Worm (Caenorhabditis elegans) whole organism, mixed stage, embryonic: ENCODE results near the gene tbck-1.

ENCODE experiments used
- M03D4.4 ChIP-seq: sonication (generic microtip); optimal IDR thresholded peaks from 2 replicates; lab custom pipeline; 2017; ENCODE audit warnings: mild to moderate bottlenecking, missing genetic modification characterization, missing compliant biosample characterization
- bed-3 ChIP-seq: fragments of 200-800 bp; sonication (Bioruptor generic); optimal IDR thresholded peaks from 3 replicates; lab custom pipeline; 2018; ENCODE audit warnings: mild to moderate bottlenecking, missing genetic modification characterization, moderate library complexity, missing compliant biosample characterization
- blmp-1 ChIP-seq: fragments of 150-350 bp; optimal IDR thresholded peaks from 2 replicates; lab custom pipeline; 2014; ENCODE audit warnings: missing biosample characterization, missing genetic modification characterization
- ceh-83 ChIP-seq: fragments of 200-800 bp; sonication (Bioruptor generic); optimal IDR thresholded peaks from 2 replicates; lab custom pipeline; 2018; ENCODE audit warnings: mild to moderate bottlenecking, missing genetic modification characterization, missing compliant biosample characterization
- cnd-1 ChIP-seq: fragments of 200-800 bp; sonication (Bioruptor generic); optimal IDR thresholded peaks from 2 replicates; lab custom pipeline; 2018; ENCODE audit warnings: mild to moderate bottlenecking, missing genetic modification characterization, missing compliant biosample characterization
- drap-1 ChIP-seq: fragments of 200-800 bp; sonication (Bioruptor generic); optimal IDR thresholded peaks from 3 replicates; lab custom pipeline; 2018; ENCODE audit warnings: mild to moderate bottlenecking, missing genetic modification characterization, missing compliant biosample characterization
- elt-3 ChIP-seq: fragments of 150-350 bp; optimal IDR thresholded peaks from 2 replicates; lab custom pipeline; 2014; ENCODE audit warnings: missing biosample characterization, missing genetic modification characterization
- flh-1 ChIP-seq: fragments of 200-800 bp; sonication (Bioruptor generic); optimal IDR thresholded peaks from 2 replicates; lab custom pipeline; 2018; ENCODE audit warnings: mild to moderate bottlenecking, missing genetic modification characterization, moderate library complexity, missing compliant biosample characterization
- ham-2 ChIP-seq: fragments of 200-800 bp; sonication (Bioruptor generic); optimal IDR thresholded peaks from 2 replicates; lab custom pipeline; 2018; ENCODE audit warnings: mild to moderate bottlenecking, missing genetic modification characterization, missing compliant biosample characterization
- hlh-1 ChIP-seq: fragments of 150-350 bp; optimal IDR thresholded peaks from 2 replicates; lab custom pipeline; 2014; ENCODE audit warnings: missing biosample characterization, missing genetic modification reagents, missing genetic modification characterization
- lin-13 ChIP-seq: fragments of 150-350 bp; optimal IDR thresholded peaks from 2 replicates; lab custom pipeline; 2014; ENCODE audit warnings: missing biosample characterization, missing genetic modification characterization
- lin-32 ChIP-seq: fragments of 200-800 bp; sonication (Bioruptor generic); optimal IDR thresholded peaks from 2 replicates; lab custom pipeline; 2018; ENCODE audit warnings: mild to moderate bottlenecking, missing genetic modification characterization, missing compliant biosample characterization
- lsy-2 ChIP-seq: fragments of 150-350 bp; optimal IDR thresholded peaks from 2 replicates; lab custom pipeline; 2014; ENCODE audit warnings: missing biosample characterization, missing genetic modification characterization
- mab-5 ChIP-seq: fragments of 150-350 bp; optimal IDR thresholded peaks from 2 replicates; lab custom pipeline; 2014; ENCODE audit warnings: missing biosample characterization, missing genetic modification characterization
- mep-1 ChIP-seq: fragments of 150-350 bp; optimal IDR thresholded peaks from 2 replicates; lab custom pipeline; 2017; ENCODE audit warnings: missing biosample characterization, missing genetic modification reagents, missing genetic modification characterization, inconsistent platforms
- mls-2 ChIP-seq: sonication (generic microtip); optimal IDR thresholded peaks from 2 replicates; lab custom pipeline; 2016; ENCODE audit warnings: mild to moderate bottlenecking, missing genetic modification characterization, moderate library complexity, missing compliant biosample characterization
- nhr-12 ChIP-seq: fragments of 150-350 bp; optimal IDR thresholded peaks from 2 replicates; lab custom pipeline; 2014; ENCODE audit warnings: missing biosample characterization, missing genetic modification characterization
- nhr-2 ChIP-seq: fragments of 150-350 bp; optimal IDR thresholded peaks from 2 replicates; lab custom pipeline; 2014; ENCODE audit warnings: missing biosample characterization, missing genetic modification characterization
- nhr-237 ChIP-seq: fragments of 150-350 bp; optimal IDR thresholded peaks from 2 replicates; lab custom pipeline; 2014; ENCODE audit warnings: missing biosample characterization, missing genetic modification characterization
- nhr-28 ChIP-seq: fragments of 150-350 bp; optimal IDR thresholded peaks from 2 replicates; lab custom pipeline; 2014; ENCODE audit warnings: missing biosample characterization, missing genetic modification characterization
- nhr-76 ChIP-seq: sonication (generic microtip); optimal IDR thresholded peaks from 2 replicates; lab custom pipeline; 2017; ENCODE audit warnings: missing biosample characterization, missing genetic modification characterization
- pha-4 ChIP-seq: fragments of 150-350 bp; optimal IDR thresholded peaks from 2 replicates; lab custom pipeline; 2018; ENCODE audit warnings: missing biosample characterization, missing genetic modification reagents, missing genetic modification characterization
- sem-2 ChIP-seq: fragments of 200-800 bp; sonication (Bioruptor generic); optimal IDR thresholded peaks from 2 replicates; lab custom pipeline; 2018; ENCODE audit warnings: mild to moderate bottlenecking, missing genetic modification characterization, missing compliant biosample characterization
- snpc-4 ChIP-seq: fragments of 150-350 bp; optimal IDR thresholded peaks from 2 replicates; lab custom pipeline; 2014; ENCODE audit warnings: missing biosample characterization, missing genetic modification characterization
- sptf-1 ChIP-seq: sonication (generic microtip); optimal IDR thresholded peaks from 2 replicates; lab custom pipeline; 2017; ENCODE audit warnings: mild to moderate bottlenecking, missing genetic modification characterization, moderate library complexity, missing compliant biosample characterization
- unc-62 ChIP-seq: fragments of 150-350 bp; optimal IDR thresholded peaks from 2 replicates; lab custom pipeline; 2014; ENCODE audit warnings: missing biosample characterization, missing genetic modification reagents, missing genetic modification characterization
- zip-8 ChIP-seq: fragments of 150-350 bp; optimal IDR thresholded peaks from 2 replicates; lab custom pipeline; 2014; ENCODE audit warnings: missing biosample characterization, missing genetic modification characterization
- ztf-11 ChIP-seq: fragments of 150-350 bp; optimal IDR thresholded peaks from 2 replicates; lab custom pipeline; 2014; ENCODE audit warnings: missing biosample characterization, missing genetic modification characterization

Gene tbck-1

ce11 chrII:4827734-4828609 lies at the start of gene tbck-1, which contains the start of gene fbxb-88:
TSS of gene tbck-1 (plus strand) at chrII:4828559.
TSS of gene fbxb-88 (minus strand) at chrII:4827884.
- TF ChIP-seq hlh-1 (tag; lab: Kevin White, UChicago) (peak; percentile 88), elt-3 (tag; lab: Kevin White, UChicago) (no peak), unc-62 (GFP tag; lab: Kevin White, UChicago) (peak; percentile 59), lsy-2 (tag; lab: Kevin White, UChicago) (peak; percentile 47), pha-4 (tag; lab: Kevin White, UChicago) (no peak), sem-2 (GFP tag; lab: Kevin White, UChicago) (no peak), mls-2 (no peak), cnd-1 (peak; percentile 52), zip-8 (no peak), nhr-2 (tag; lab: Kevin White, UChicago) (peak; percentile 43), mep-1 (tag; lab: Kevin White, UChicago) (peak; percentile 30), blmp-1 (tag; lab: Kevin White, UChicago) (no peak), lin-32 (GFP tag; lab: Kevin White, UChicago) (no peak)

- TF ChIP-seq nhr-12: no peak
- no peak for TF ChIP-seq hlh-1 (tag; lab: Kevin White, UChicago)
- no peak for TF ChIP-seq nhr-237
- no peak for TF ChIP-seq unc-62 (GFP tag; lab: Kevin White, UChicago)
- TF ChIP-seq snpc-4 (tag; lab: Kevin White, UChicago): no peak
- no peak for TF ChIP-seq flh-1 (GFP tag; lab: Kevin White, UChicago)
- TF ChIP-seq ztf-11 (tag; lab: Kevin White, UChicago): no peak
- peak; percentile 84 for TF ChIP-seq pha-4 (tag; lab: Kevin White, UChicago)
Measured at ce11 chrII:4779753-4780152, 48.6 kb upstream of the tbck-1 start.

- no peak for TF ChIP-seq nhr-28 (tag; lab: Kevin White, UChicago)
- no peak for TF ChIP-seq nhr-237
- no peak for TF ChIP-seq mab-5 (tag; lab: Kevin White, UChicago)
- no peak for TF ChIP-seq drap-1 (GFP tag; lab: Kevin White, UChicago)
- no peak for TF ChIP-seq cnd-1
- TF ChIP-seq nhr-76 (tag; lab: Kevin White, UChicago): no peak
- no peak for TF ChIP-seq lin-32 (GFP tag; lab: Kevin White, UChicago)
- no peak for TF ChIP-seq pha-4 (tag; lab: Kevin White, UChicago)
- TF ChIP-seq nhr-2 (tag; lab: Kevin White, UChicago): no peak
- no peak for TF ChIP-seq ham-2 (GFP tag; lab: Kevin White, UChicago)
- no peak for TF ChIP-seq mls-2
- no peak for TF ChIP-seq ceh-83
- TF ChIP-seq bed-3 (GFP tag; lab: Kevin White, UChicago): no peak
- no peak for TF ChIP-seq M03D4.4 (tag; lab: Kevin White, UChicago)
- TF ChIP-seq, all 35 proteins: peak for 0
Measured at ce11 chrII:4784436-4784835, 43.9 kb upstream of the tbck-1 start, which contains the start of gene nep-12. TSS of gene nep-12 (minus strand) at chrII:4784536.

ce11 chrII:4786181-4786580 lies 42.2 kb upstream of the tbck-1 start, which contains the start of gene msp-3:
TSS of gene msp-3 (minus strand) at chrII:4786281.
- TF ChIP-seq sptf-1 (tag; lab: Kevin White, UChicago): no peak
- no peak for TF ChIP-seq mls-2
- TF ChIP-seq drap-1 (GFP tag; lab: Kevin White, UChicago): no peak
- TF ChIP-seq lsy-2 (tag; lab: Kevin White, UChicago): no peak

- TF ChIP-seq zip-8 (peak; percentile 74), nhr-12 (no peak), lin-13 (tag; lab: Kevin White, UChicago) (no peak), ztf-11 (tag; lab: Kevin White, UChicago) (no peak), unc-62 (GFP tag; lab: Kevin White, UChicago) (no peak), snpc-4 (tag; lab: Kevin White, UChicago) (no peak), nhr-76 (tag; lab: Kevin White, UChicago) (no peak)
Measured at ce11 chrII:4789835-4790343, 38.5 kb upstream of the tbck-1 start, which contains the start of gene F26G1.15. TSS of gene F26G1.15 (plus strand) at chrII:4790293.
